Worm (Caenorhabditis elegans) whole organism, L4/young adult: ENCODE data around the gene K04A8.20.

Experiments used
- W03F9.2 ChIP-seq: fragments of 150-350 bp; optimal IDR thresholded peaks from 2 replicates; lab custom pipeline; 2014; ENCODE audit warnings: missing biosample characterization, missing genetic modification characterization
- dao-5 ChIP-seq: sonication (generic microtip); optimal IDR thresholded peaks from 2 replicates; lab custom pipeline; 2016; ENCODE audit warnings: missing genotype, missing genetic modification characterization, moderate library complexity, missing compliant biosample characterization

DNA sequence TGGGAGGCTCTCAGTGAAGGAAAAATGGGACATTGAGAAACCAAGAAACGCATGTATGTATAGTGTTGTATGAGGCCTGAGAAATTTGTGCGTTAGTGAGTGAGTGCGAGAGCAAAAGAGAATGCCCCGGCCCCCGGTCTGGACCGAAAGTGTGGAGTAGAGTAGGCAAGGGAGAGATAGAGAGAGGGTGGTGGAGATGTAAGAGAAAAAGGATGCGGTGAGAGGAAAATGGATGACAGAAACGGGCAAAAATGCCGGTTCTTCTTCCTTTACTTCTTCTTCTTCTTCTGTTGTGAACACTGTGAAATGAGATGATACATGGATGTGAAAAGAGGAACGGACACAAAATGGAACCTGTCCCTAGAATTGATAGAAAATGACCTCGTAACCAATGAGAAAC, 10.9 kb upstream of the K04A8.20 start:
- TF ChIP-seq dao-5, result no peak
- TF ChIP-seq W03F9.2 (tag; lab: Kevin White, UChicago), result no peak
